4 fruit fly cellular contexts compared by ENCODE assay signal in the genomic region with DNA sequence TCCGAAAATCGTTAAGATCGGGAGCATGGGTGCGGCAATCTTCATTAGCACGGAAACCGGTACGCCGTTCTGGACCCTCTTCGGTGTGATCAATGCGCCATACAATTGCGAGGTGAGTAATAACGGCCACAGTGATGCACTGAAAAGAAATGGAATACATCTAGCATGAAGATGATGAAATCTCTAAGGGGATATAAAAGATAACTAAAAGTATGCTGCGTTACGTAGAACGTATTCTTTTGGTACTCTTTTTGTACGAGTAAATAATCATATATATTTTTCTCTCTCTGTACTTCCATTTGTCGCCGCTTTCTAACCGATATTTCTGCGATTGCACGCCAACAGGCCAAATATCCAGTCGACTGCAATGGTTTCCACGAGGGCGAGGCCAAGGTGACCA.
TF ChIP-seq lines count a peak whose summit lies in the region.

No protein-coding gene starts in this region.

- no peak for TF ChIP-seq CTCF in whole organism, embryonic (GFP tag; optimal IDR thresholded peaks at IDR 0.05; lab: Kevin White, UChicago)

TF ChIP-seq in whole organism, embryonic, 481 proteins besides CTCF, POLR2A, EP300 and RAD21 (continues in another document):
- TF ChIP-seq Optix (GFP tag; IDR thresholded peaks at IDR 0.05; lab: Robert Waterston, UW) (no peak), Sin3A (optimal IDR thresholded peaks at IDR 0.05; lab: Kevin White, UChicago) (no peak), Chrac-16 (GFP tag; optimal IDR thresholded peaks at IDR 0.05; lab: Kevin White, UChicago) (peak; percentile 18), pnt (GFP tag; optimal IDR thresholded peaks at IDR 0.05; lab: Kevin White, UChicago) (peak; percentile 8), CG30403 (GFP tag; optimal IDR thresholded peaks at IDR 0.05; lab: Kevin White, UChicago) (peak; percentile 37), Stat92E (GFP tag; optimal IDR thresholded peaks at IDR 0.05; lab: Kevin White, UChicago) (no peak), sc (optimal IDR thresholded peaks at IDR 0.05; lab: Kevin White, UChicago) (no peak), sc (GFP tag; optimal IDR thresholded peaks at IDR 0.05; lab: Kevin White, UChicago) (no peak), Bdp1 (GFP tag; optimal IDR thresholded peaks at IDR 0.05; lab: Kevin White, UChicago) (no peak), Antp (GFP tag; optimal IDR thresholded peaks at IDR 0.05; lab: Kevin White, UChicago) (peak; percentile 14), lbe (GFP tag; optimal IDR thresholded peaks at IDR 0.05; lab: Kevin White, UChicago) (peak; percentile 74), CG13424 (tag; optimal IDR thresholded peaks at IDR 0.05; lab: Kevin White, UChicago) (peak; percentile 16), Sry-δ (GFP tag; optimal IDR thresholded peaks at IDR 0.05; lab: Kevin White, UChicago) (no peak), Elba2 (GFP tag; optimal IDR thresholded peaks at IDR 0.05; lab: Kevin White, UChicago) (no peak), YL-1 (GFP tag; optimal IDR thresholded peaks at IDR 0.05; lab: Kevin White, UChicago) (no peak), sd (tag; optimal IDR thresholded peaks at IDR 0.05; lab: Kevin White, UChicago) (no peak), CG12236 (GFP tag; optimal IDR thresholded peaks at IDR 0.05; lab: Kevin White, UChicago) (no peak), CG10979 (tag; optimal IDR thresholded peaks at IDR 0.05; lab: Kevin White, UChicago) (peak; percentile 46), prd (optimal IDR thresholded peaks at IDR 0.05; lab: Kevin White, UChicago) (no peak), prd (GFP tag; IDR thresholded peaks at IDR 0.05; lab: Robert Waterston, UW) (peak; percentile 66), Mrtf (GFP tag; IDR thresholded peaks at IDR 0.05; lab: Robert Waterston, UW) (no peak), ranshi (GFP tag; IDR thresholded peaks at IDR 0.05; lab: Robert Waterston, UW) (peak; percentile 42; the same call in 1 of the 2 replicates)

TF ChIP-seq in whole organism, prepupa, 60 proteins besides CTCF, POLR2A, EP300 and RAD21 (continues in another document):
- TF ChIP-seq Sox15 (GFP tag; optimal IDR thresholded peaks at IDR 0.05; lab: Kevin White, UChicago) (peak; percentile 77), CG10669 (GFP tag; optimal IDR thresholded peaks at IDR 0.05; lab: Kevin White, UChicago) (peak; percentile 71), Met (GFP tag; optimal IDR thresholded peaks at IDR 0.05; lab: Kevin White, UChicago) (peak; percentile 95), dac (GFP tag; optimal IDR thresholded peaks at IDR 0.05; lab: Kevin White, UChicago) (peak; percentile 79), CG15336 (GFP tag; IDR thresholded peaks at IDR 0.05; lab: Robert Waterston, UW) (peak; percentile 91), Hr39 (GFP tag; optimal IDR thresholded peaks at IDR 0.05; lab: Kevin White, UChicago) (peak; percentile 94), CG6163 (GFP tag; IDR thresholded peaks at IDR 0.05; lab: Robert Waterston, UW) (peak; percentile 93), CG9139 (GFP tag; optimal IDR thresholded peaks at IDR 0.05; lab: Kevin White, UChicago) (peak; percentile 34), topi (GFP tag; optimal IDR thresholded peaks at IDR 0.05; lab: Kevin White, UChicago) (peak; percentile 93), fd59A (GFP tag; optimal IDR thresholded peaks at IDR 0.05; lab: Kevin White, UChicago) (no peak), salr (GFP tag; optimal IDR thresholded peaks at IDR 0.05; lab: Kevin White, UChicago) (peak; percentile 51 to 73), CG6808 (GFP tag; optimal IDR thresholded peaks at IDR 0.05; lab: Kevin White, UChicago) (peak; percentile 56), Eip75B (GFP tag; optimal IDR thresholded peaks at IDR 0.05; lab: Kevin White, UChicago) (peak; percentile 89), net (GFP tag; optimal IDR thresholded peaks at IDR 0.05; lab: Kevin White, UChicago) (peak; percentile 84), CG31627 (GFP tag; optimal IDR thresholded peaks at IDR 0.05; lab: Kevin White, UChicago) (peak; percentile 94), CG11762 (GFP tag; optimal IDR thresholded peaks at IDR 0.05; lab: Kevin White, UChicago; ENCODE audit: insufficient read depth) (peak; percentile 71), Sox102F (GFP tag; optimal IDR thresholded peaks at IDR 0.05; lab: Kevin White, UChicago) (peak; percentile 92), achi (GFP tag; optimal IDR thresholded peaks at IDR 0.05; lab: Kevin White, UChicago) (peak; percentile 88), CG11902 (GFP tag; optimal IDR thresholded peaks at IDR 0.05; lab: Kevin White, UChicago) (peak; percentile 70), CG1621 (tag; optimal IDR thresholded peaks at IDR 0.05; lab: Kevin White, UChicago) (peak; percentile 54), CG7368 (GFP tag; optimal IDR thresholded peaks at IDR 0.05; lab: Kevin White, UChicago) (peak; percentile 72), spab (GFP tag; optimal IDR thresholded peaks at IDR 0.05; lab: Kevin White, UChicago) (no peak)

TF ChIP-seq in whole organism, pupa, 21 proteins besides CTCF, POLR2A, EP300 and RAD21:
- TF ChIP-seq CG14655 (GFP tag; optimal IDR thresholded peaks at IDR 0.05; lab: Kevin White, UChicago) (peak; percentile 90), CG34367 (tag; optimal IDR thresholded peaks at IDR 0.05; lab: Kevin White, UChicago) (peak; percentile 61), CG32121 (GFP tag; IDR thresholded peaks at IDR 0.05; lab: Robert Waterston, UW) (peak; percentile 84), CG8301 (tag; optimal IDR thresholded peaks at IDR 0.05; lab: Kevin White, UChicago) (peak; percentile 85), CG12605 (GFP tag; IDR thresholded peaks at IDR 0.05; lab: Robert Waterston, UW) (peak; percentile 85), Pif1A (GFP tag; optimal IDR thresholded peaks at IDR 0.05; lab: Kevin White, UChicago) (peak; percentile 77), CG17806 (tag; optimal IDR thresholded peaks at IDR 0.05; lab: Kevin White, UChicago) (peak; percentile 76), CG9948 (tag; optimal IDR thresholded peaks at IDR 0.05; lab: Kevin White, UChicago) (peak; percentile 77), CG8159 (tag; optimal IDR thresholded peaks at IDR 0.05; lab: Kevin White, UChicago) (peak; percentile 66), D1 (tag; optimal IDR thresholded peaks at IDR 0.05; lab: Kevin White, UChicago) (peak; percentile 73), fd96Ca (GFP tag; IDR thresholded peaks at IDR 0.05; lab: Robert Waterston, UW) (peak; percentile 78), Snoo (tag; optimal IDR thresholded peaks at IDR 0.05; lab: Kevin White, UChicago) (peak; percentile 81), CG13204 (GFP tag; optimal IDR thresholded peaks at IDR 0.05; lab: Kevin White, UChicago) (no peak), CG15710 (tag; optimal IDR thresholded peaks at IDR 0.05; lab: Kevin White, UChicago) (peak; percentile 67), Ets98B (GFP tag; IDR thresholded peaks at IDR 0.05; lab: Robert Waterston, UW) (peak; percentile 91), gl (tag; optimal IDR thresholded peaks at IDR 0.05; lab: Kevin White, UChicago) (peak; percentile 47), Pif1B (GFP tag; optimal IDR thresholded peaks at IDR 0.05; lab: Kevin White, UChicago) (peak; percentile 71), CG4496 (GFP tag; IDR thresholded peaks at IDR 0.05; lab: Robert Waterston, UW) (peak; percentile 93), rn (GFP tag; IDR thresholded peaks at IDR 0.05; lab: Robert Waterston, UW) (peak; percentile 27; the same call in 1 of the 2 replicates), EcR (GFP tag; optimal IDR thresholded peaks at IDR 0.05; lab: Kevin White, UChicago) (no peak), CG10348 (GFP tag; IDR thresholded peaks at IDR 0.05; lab: Robert Waterston, UW) (no peak)

TF ChIP-seq in whole organism, wandering third instar larva, 38 proteins besides CTCF, POLR2A, EP300 and RAD21 (continues in another document):
- TF ChIP-seq Vsx2 (GFP tag; optimal IDR thresholded peaks at IDR 0.05; lab: Kevin White, UChicago; ENCODE audit: partially characterized antibody), result no peak
- TF ChIP-seq psq (GFP tag; optimal IDR thresholded peaks at IDR 0.05; lab: Kevin White, UChicago), result peak; percentile 76
- TF ChIP-seq GATAd (GFP tag; optimal IDR thresholded peaks at IDR 0.05; lab: Kevin White, UChicago), result peak; percentile 29
- TF ChIP-seq CrebA (GFP tag; optimal IDR thresholded peaks at IDR 0.05; lab: Kevin White, UChicago; ENCODE audit: borderline replicate concordance), result no peak
- TF ChIP-seq Dfd (GFP tag; optimal IDR thresholded peaks at IDR 0.05; lab: Kevin White, UChicago), result no peak
- TF ChIP-seq Hnf4 (GFP tag; optimal IDR thresholded peaks at IDR 0.05; lab: Kevin White, UChicago), result peak; percentile 85
- TF ChIP-seq h (GFP tag; optimal IDR thresholded peaks at IDR 0.05; lab: Kevin White, UChicago), result peak; percentile 88
- peak; percentile 48 for TF ChIP-seq CG32264 (GFP tag; optimal IDR thresholded peaks at IDR 0.05; lab: Kevin White, UChicago)
- TF ChIP-seq dmrt93B (GFP tag; optimal IDR thresholded peaks at IDR 0.05; lab: Kevin White, UChicago), result peak; percentile 59
- no peak for TF ChIP-seq Mio (GFP tag; optimal IDR thresholded peaks at IDR 0.05; lab: Kevin White, UChicago)
- TF ChIP-seq fru (GFP tag; optimal IDR thresholded peaks at IDR 0.05; lab: Kevin White, UChicago), result peak; percentile 81
- TF ChIP-seq Hr78 (GFP tag; optimal IDR thresholded peaks at IDR 0.05; lab: Kevin White, UChicago), result no peak
- peak; percentile 84 for TF ChIP-seq OdsH (GFP tag; optimal IDR thresholded peaks at IDR 0.05; lab: Kevin White, UChicago)
- TF ChIP-seq lola (GFP tag; optimal IDR thresholded peaks at IDR 0.05; lab: Kevin White, UChicago), result no peak
- TF ChIP-seq foxo (GFP tag; optimal IDR thresholded peaks at IDR 0.05; lab: Kevin White, UChicago), result peak in 1 of 2 experiments; percentile 89
- peak; percentile 21 for TF ChIP-seq jim (GFP tag; optimal IDR thresholded peaks at IDR 0.05; lab: Kevin White, UChicago)
- TF ChIP-seq HLH106 (tag; optimal IDR thresholded peaks at IDR 0.05; lab: Kevin White, UChicago), result peak; percentile 82
- no peak for TF ChIP-seq Rel (GFP tag; optimal IDR thresholded peaks at IDR 0.05; lab: Kevin White, UChicago)
- peak; percentile 10 for TF ChIP-seq Rel (tag; optimal IDR thresholded peaks at IDR 0.05; lab: Kevin White, UChicago)
- TF ChIP-seq sage (GFP tag; optimal IDR thresholded peaks at IDR 0.05; lab: Kevin White, UChicago), result peak; percentile 80
- TF ChIP-seq brk (GFP tag; optimal IDR thresholded peaks at IDR 0.05; lab: Kevin White, UChicago), result no peak
- TF ChIP-seq Myc (optimal IDR thresholded peaks at IDR 0.05; lab: Kevin White, UChicago), result no peak
- TF ChIP-seq N (GFP tag; optimal IDR thresholded peaks at IDR 0.05; lab: Kevin White, UChicago), result no peak
- peak; percentile 75 for TF ChIP-seq Jra (GFP tag; optimal IDR thresholded peaks at IDR 0.05; lab: Kevin White, UChicago)
- peak; percentile 36 for TF ChIP-seq dsf (GFP tag; optimal IDR thresholded peaks at IDR 0.05; lab: Kevin White, UChicago; ENCODE audit: borderline replicate concordance)
- TF ChIP-seq ey (GFP tag; optimal IDR thresholded peaks at IDR 0.05; lab: Kevin White, UChicago), result peak; percentile 87
- no peak for TF ChIP-seq Abd-B (GFP tag; optimal IDR thresholded peaks at IDR 0.05; lab: Kevin White, UChicago)
- TF ChIP-seq woc (GFP tag; optimal IDR thresholded peaks at IDR 0.05; lab: Kevin White, UChicago), result peak; percentile 66
- peak; percentile 87 for TF ChIP-seq br (GFP tag; optimal IDR thresholded peaks at IDR 0.05; lab: Kevin White, UChicago)

Comparison
In these comparisons a context has a peak if more than half of its experiments do, and no peak if none do; other contexts are left out.
1. Of the 7 proteins assayed by ChIP-seq in both whole organism, embryonic and whole organism, prepupa: peak only in whole organism, embryonic: none; only in whole organism, prepupa: CG6854, Gug, Hr39 and Lpt; in both: Blimp-1 and Sox102F; in neither: 1.